Worm (Caenorhabditis elegans) whole organism, young adult: ENCODE results near the gene C27A2.8.

Experiments used
- ama-1 ChIP-seq, 3 experiments: fragments of 150-350 bp in 1 of 3; sonication (generic microtip) in 2 of 3; optimal IDR thresholded peaks; 2 replicates each; lab custom pipeline; 2014 to 2018; ENCODE audit warnings: missing biosample characterization in 2 of 3, missing genetic modification characterization in 2 of 3, missing genetic modification reagents in 2 of 3
- attf-5 ChIP-seq: fragments of 200-800 bp; sonication (Bioruptor generic); optimal IDR thresholded peaks from 2 replicates; lab custom pipeline; 2018; ENCODE audit warnings: mild to moderate bottlenecking, missing genetic modification characterization, missing compliant biosample characterization
- ceh-79 ChIP-seq: sonication (generic microtip); optimal IDR thresholded peaks from 2 replicates; lab custom pipeline; 2017; ENCODE audit warnings: mild to moderate bottlenecking, missing genetic modification characterization, missing compliant biosample characterization
- gei-17 ChIP-seq: fragments of 200-800 bp; sonication (Bioruptor generic); optimal IDR thresholded peaks from 2 replicates; lab custom pipeline; 2018; ENCODE audit warnings: mild to moderate bottlenecking, missing genetic modification characterization, missing compliant biosample characterization
- him-1 ChIP-seq: sonication (generic microtip); optimal IDR thresholded peaks from 2 replicates; lab custom pipeline; 2016; ENCODE audit warnings: missing genotype, missing genetic modification reagents, missing genetic modification characterization, missing compliant biosample characterization
- hlh-26 ChIP-seq: fragments of 200-800 bp; sonication (Bioruptor generic); conservative IDR thresholded peaks from 2 replicates; pipeline ENCODE4 v1.3.6; 2022; ENCODE audit warnings: missing genetic modification reagents, missing genetic modification characterization, missing compliant biosample characterization
- lir-1 ChIP-seq: fragments of 200-800 bp; sonication (Bioruptor generic); conservative IDR thresholded peaks from 2 replicates; pipeline ENCODE4 v1.3.6; 2022; ENCODE audit warnings: missing genetic modification reagents, missing genetic modification characterization, missing compliant biosample characterization
- rec-8 ChIP-seq, 2 experiments: sonication (generic microtip); optimal IDR thresholded peaks; 2 replicates each; lab custom pipeline; 2016; ENCODE audit warnings: mild to moderate bottlenecking in 2 of 2, missing genetic modification characterization in 2 of 2, missing genetic modification reagents in 2 of 2, missing genotype in 2 of 2, missing biosample characterization in 1 of 2, missing compliant biosample characterization in 1 of 2, moderate library complexity in 1 of 2

DNA sequence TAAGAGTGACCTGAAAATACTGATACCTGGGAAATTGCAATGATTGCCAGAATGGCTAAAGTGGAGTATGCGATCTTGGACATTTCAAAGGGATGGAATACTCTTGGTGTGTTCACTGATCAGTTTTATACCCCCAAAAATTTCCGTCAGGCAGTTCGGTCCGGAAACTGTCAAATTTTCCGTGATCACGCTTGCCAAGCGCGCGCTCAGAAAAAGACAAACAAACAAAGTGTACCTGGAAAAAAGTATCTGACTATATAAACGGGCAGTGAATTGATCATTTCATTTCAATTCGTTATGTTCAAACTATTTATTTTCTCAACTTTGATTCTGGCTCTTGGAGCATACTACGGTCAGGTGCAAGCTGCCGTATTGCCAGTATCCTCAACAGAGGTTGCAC lies 33.9 kb upstream of the C27A2.8 start, which contains the start of the genes idpb-3 and idpb-1:
- TF ChIP-seq rec-8 (tag; optimal IDR thresholded peaks at IDR 0.05; lab: Kevin White, UChicago) (no peak), attf-5 (GFP tag; lab: Kevin White, UChicago) (no peak), ama-1 (optimal IDR thresholded peaks at IDR 0.05; lab: Kevin White, UChicago) (no peak), ama-1 (GFP tag; optimal IDR thresholded peaks at IDR 0.05; lab: Kevin White, UChicago) (no peak), gei-17 (GFP tag; lab: Kevin White, UChicago) (no peak), him-1 (tag; lab: Kevin White, UChicago) (no peak), lir-1 (no peak), hlh-26 (GFP tag; lab: Robert Waterston, UW) (no peak), ceh-79 (tag; lab: Kevin White, UChicago) (no peak)
